Worm (Caenorhabditis elegans) whole organism, L4 larva: ENCODE measurements around the gene T23F6.2.

Experiments
- dmd-9 ChIP-seq: fragments of 200-800 bp; sonication (Bioruptor generic); IDR thresholded peaks from 2 replicates; pipeline ENCODE4 v1.3.6; 2022; ENCODE audit warnings: missing genetic modification reagents, missing genetic modification characterization, missing compliant biosample characterization
- spr-1 ChIP-seq: sonication (generic microtip); optimal IDR thresholded peaks from 2 replicates; lab custom pipeline; 2016; ENCODE audit warnings: mild to moderate bottlenecking, missing genetic modification characterization, missing compliant biosample characterization

The T23F6.2 gene

ce11 chrIV:12771414-12771813 lies 50.3 kb downstream of the T23F6.2 start (continued):
- no peak for TF ChIP-seq spr-1
- TF ChIP-seq dmd-9 = no peak
